Worm (Caenorhabditis elegans) whole organism, L2 larva: Measurements from ENCODE around the gene cct-1.

ENCODE experiments used
- C34F6.9 ChIP-seq: fragments of 150-350 bp; optimal IDR thresholded peaks from 2 replicates; lab custom pipeline; 2014; ENCODE audit warnings: missing biosample characterization, missing genetic modification characterization
- F13H6.1 ChIP-seq: sonication (generic microtip); optimal IDR thresholded peaks from 2 replicates; lab custom pipeline; 2016; ENCODE audit warnings: missing genetic modification characterization, missing compliant biosample characterization
- R02D3.7 ChIP-seq: fragments of 150-350 bp; optimal IDR thresholded peaks from 2 replicates; lab custom pipeline; 2014; ENCODE audit warnings: missing biosample characterization, missing genetic modification characterization
- ZK546.5 ChIP-seq: sonication (generic microtip); optimal IDR thresholded peaks from 2 replicates; lab custom pipeline; 2017; ENCODE audit warnings: missing biosample characterization, missing genetic modification characterization
- alr-1 ChIP-seq: fragments of 150-350 bp; optimal IDR thresholded peaks from 2 replicates; lab custom pipeline; 2014; ENCODE audit warnings: missing biosample characterization, missing genetic modification characterization
- aly-2 ChIP-seq: fragments of 150-350 bp; optimal IDR thresholded peaks from 2 replicates; lab custom pipeline; 2014; ENCODE audit warnings: missing biosample characterization, missing genetic modification characterization
- blmp-1 ChIP-seq: sonication (generic microtip); optimal IDR thresholded peaks from 2 replicates; lab custom pipeline; 2017; ENCODE audit warnings: missing genetic modification characterization, mild to moderate bottlenecking, missing compliant biosample characterization, antibody characterized with exemption, moderate library complexity; ENCODE audit not compliant: insufficient read depth
- ceh-16 ChIP-seq: fragments of 150-350 bp; optimal IDR thresholded peaks from 2 replicates; lab custom pipeline; 2014; ENCODE audit warnings: missing biosample characterization, missing genetic modification characterization
- crh-2 ChIP-seq: sonication (generic microtip); optimal IDR thresholded peaks from 2 replicates; lab custom pipeline; 2017; ENCODE audit warnings: missing biosample characterization, missing genetic modification characterization
- dmd-4 ChIP-seq: sonication (generic microtip); optimal IDR thresholded peaks from 2 replicates; lab custom pipeline; 2017; ENCODE audit warnings: missing biosample characterization, missing genetic modification characterization
- egl-27 ChIP-seq: sonication (generic microtip); optimal IDR thresholded peaks from 3 replicates; lab custom pipeline; 2017; ENCODE audit warnings: missing biosample characterization, missing genetic modification reagents, missing genetic modification characterization
- elt-1 ChIP-seq: fragments of 150-350 bp; optimal IDR thresholded peaks from 2 replicates; lab custom pipeline; 2014; ENCODE audit warnings: missing biosample characterization, missing genetic modification characterization
- elt-3 ChIP-seq: sonication (generic microtip); optimal IDR thresholded peaks from 2 replicates; lab custom pipeline; 2017; ENCODE audit warnings: missing biosample characterization, missing genetic modification characterization
- fos-1 ChIP-seq: fragments of 150-350 bp; optimal IDR thresholded peaks from 2 replicates; lab custom pipeline; 2014; ENCODE audit warnings: missing biosample characterization, missing genetic modification characterization
- gmeb-1 ChIP-seq: fragments of 150-350 bp; optimal IDR thresholded peaks from 2 replicates; lab custom pipeline; 2014; ENCODE audit warnings: missing biosample characterization, missing genetic modification characterization
- lin-11 ChIP-seq: fragments of 150-350 bp; sonication (generic microtip); optimal IDR thresholded peaks from 2 replicates; lab custom pipeline; 2014; ENCODE audit warnings: missing biosample characterization, missing genetic modification characterization, inconsistent platforms, mixed read lengths
- lin-13 ChIP-seq: fragments of 150-350 bp; optimal IDR thresholded peaks from 2 replicates; lab custom pipeline; 2014; ENCODE audit warnings: missing biosample characterization, missing genetic modification reagents, missing genetic modification characterization
- lsy-2 ChIP-seq, 2 experiments: fragments of 150-350 bp in 1 of 2; sonication (generic microtip) in 1 of 2; optimal IDR thresholded peaks; 2 replicates each; lab custom pipeline; 2014 to 2017; ENCODE audit warnings: missing biosample characterization in 2 of 2, missing genetic modification characterization in 2 of 2
- mab-5 ChIP-seq: fragments of 150-350 bp; optimal IDR thresholded peaks from 2 replicates; lab custom pipeline; 2014; ENCODE audit warnings: missing biosample characterization, missing genetic modification characterization
- nhr-12 ChIP-seq: fragments of 150-350 bp; optimal IDR thresholded peaks from 2 replicates; lab custom pipeline; 2014; ENCODE audit warnings: missing biosample characterization, missing genetic modification characterization
- nhr-129 ChIP-seq: fragments of 150-350 bp; optimal IDR thresholded peaks from 2 replicates; lab custom pipeline; 2014; ENCODE audit warnings: missing biosample characterization, missing genetic modification characterization
- nhr-21 ChIP-seq: fragments of 150-350 bp; optimal IDR thresholded peaks from 2 replicates; lab custom pipeline; 2014; ENCODE audit warnings: missing biosample characterization, missing genetic modification characterization
- nhr-23 ChIP-seq: fragments of 150-350 bp; optimal IDR thresholded peaks from 2 replicates; lab custom pipeline; 2014; ENCODE audit warnings: missing biosample characterization, missing genetic modification reagents, missing genetic modification characterization
- nhr-25 ChIP-seq: fragments of 150-350 bp; sonication (generic microtip); optimal IDR thresholded peaks from 3 replicates; lab custom pipeline; 2014; ENCODE audit warnings: missing biosample characterization, missing genetic modification characterization
- skn-1 ChIP-seq: sonication (generic microtip); optimal IDR thresholded peaks from 2 replicates; lab custom pipeline; 2017; ENCODE audit warnings: missing biosample characterization, missing genetic modification characterization
- sma-9 ChIP-seq, 2 experiments: fragments of 150-350 bp in 1 of 2; sonication (generic microtip) in 1 of 2; optimal IDR thresholded peaks; 2 replicates each; lab custom pipeline; 2014 to 2016; ENCODE audit warnings: missing genetic modification characterization in 2 of 2, mild to moderate bottlenecking in 1 of 2, missing biosample characterization in 1 of 2, missing compliant biosample characterization in 1 of 2, missing genetic modification reagents in 1 of 2, moderate library complexity in 1 of 2
- snpc-4 ChIP-seq: fragments of 150-350 bp; optimal IDR thresholded peaks from 2 replicates; lab custom pipeline; 2014; ENCODE audit warnings: missing biosample characterization, missing genetic modification characterization
- unc-39 ChIP-seq: fragments of 150-350 bp; optimal IDR thresholded peaks from 2 replicates; lab custom pipeline; 2014; ENCODE audit warnings: missing biosample characterization, missing genetic modification characterization
- ztf-11 ChIP-seq: sonication (generic microtip); optimal IDR thresholded peaks from 2 replicates; lab custom pipeline; 2017; ENCODE audit warnings: missing biosample characterization, missing genetic modification characterization
- ztf-4 ChIP-seq: fragments of 150-350 bp; optimal IDR thresholded peaks from 2 replicates; lab custom pipeline; 2014; ENCODE audit warnings: missing biosample characterization, missing genetic modification characterization

Gene cct-1

DNA sequence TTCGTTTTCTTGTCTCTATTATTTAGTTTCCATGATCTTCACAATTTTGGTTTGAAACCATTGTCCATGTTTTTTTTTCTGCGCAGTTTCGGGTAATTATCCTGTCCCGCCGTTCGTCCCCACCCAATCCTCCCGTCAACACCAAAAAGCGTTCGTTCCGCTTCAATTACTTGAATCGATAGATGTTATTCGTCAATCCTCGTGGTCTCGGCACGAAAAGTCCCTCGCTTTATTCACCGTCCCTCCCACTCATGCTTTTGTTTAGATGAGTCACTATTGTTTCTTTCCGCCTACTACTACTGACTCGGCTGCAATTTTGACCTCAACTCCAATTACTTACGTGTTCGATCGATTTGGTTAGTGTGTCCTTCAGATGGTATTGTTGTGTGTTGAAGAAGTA, 38.2 kb downstream of the cct-1 start:
- TF ChIP-seq ceh-16 (no peak), gmeb-1 (tag; lab: Kevin White, UChicago) (no peak), sma-9 (GFP tag; optimal IDR thresholded peaks at IDR 0.05; lab: Kevin White, UChicago) (no peak), sma-9 (tag; optimal IDR thresholded peaks at IDR 0.05; lab: Kevin White, UChicago) (no peak), lin-13 (no peak), crh-2 (no peak), nhr-23 (no peak), ztf-11 (tag; lab: Kevin White, UChicago) (no peak), nhr-21 (no peak), ztf-4 (tag; lab: Kevin White, UChicago) (no peak), R02D3.7 (tag; lab: Kevin White, UChicago) (no peak), snpc-4 (no peak), lin-11 (no peak)

- no peak for TF ChIP-seq lin-11
- no peak for TF ChIP-seq ceh-16
- no peak for TF ChIP-seq nhr-12 (tag; lab: Kevin White, UChicago)
- no peak for TF ChIP-seq lin-13
- no peak for TF ChIP-seq aly-2 (tag; lab: Kevin White, UChicago)
- TF ChIP-seq egl-27 (tag; lab: Kevin White, UChicago): no peak
- TF ChIP-seq crh-2: no peak
- TF ChIP-seq R02D3.7 (tag; lab: Kevin White, UChicago): no peak
- TF ChIP-seq nhr-25 (tag; lab: Kevin White, UChicago): no peak
These were observed 38.7 kb downstream of the cct-1 start for ce11 chrII:8223945-8224344.

DNA sequence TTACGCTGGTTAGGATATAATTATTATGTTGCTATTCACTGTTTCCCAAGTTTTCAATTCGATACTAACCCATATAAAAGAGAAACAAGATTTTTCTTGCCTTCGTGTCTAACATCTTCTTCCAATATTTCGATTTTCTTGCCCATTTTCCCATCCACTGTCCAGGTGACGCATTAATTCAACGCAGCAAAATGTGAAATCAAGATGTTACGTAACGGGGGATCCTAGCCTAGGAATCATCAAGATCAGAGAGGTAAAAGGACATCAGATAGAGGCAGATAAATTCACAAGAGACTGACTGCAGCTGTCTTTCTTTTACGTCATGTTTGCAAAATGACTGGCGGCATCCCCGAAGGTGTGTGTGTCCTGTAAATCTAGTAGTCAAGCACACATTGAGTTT, 39.4 kb downstream of the cct-1 start:
- TF ChIP-seq unc-39 (no peak), nhr-21 (no peak), elt-3 (tag; lab: Kevin White, UChicago) (no peak), snpc-4 (no peak), F13H6.1 (tag; lab: Kevin White, UChicago) (no peak), lsy-2 (tag; optimal IDR thresholded peaks at IDR 0.05; lab: Kevin White, UChicago) (no peak), nhr-129 (tag; lab: Kevin White, UChicago) (peak; percentile 9), ztf-4 (tag; lab: Kevin White, UChicago) (no peak), ztf-11 (tag; lab: Kevin White, UChicago) (no peak), elt-1 (tag; lab: Kevin White, UChicago) (peak; percentile 3), ZK546.5 (no peak), fos-1 (peak; percentile 8)

ce11 chrII:8225347-8225746, 40.1 kb downstream of the cct-1 start:
- TF ChIP-seq fos-1 (no peak), nhr-25 (tag; lab: Kevin White, UChicago) (peak; percentile 47)

- TF ChIP-seq blmp-1 (tag; lab: Kevin White, UChicago) (peak; percentile 84), nhr-25 (tag; lab: Kevin White, UChicago) (peak; percentile 65), alr-1 (tag; lab: Kevin White, UChicago) (no peak)
These were observed 40.7 kb downstream of the cct-1 start for ce11 chrII:8225914-8226313.

ce11 chrII:8226475-8226874, 41.2 kb downstream of the cct-1 start:
- TF ChIP-seq sma-9 (GFP tag; optimal IDR thresholded peaks at IDR 0.05; lab: Kevin White, UChicago) (peak; percentile 54), sma-9 (tag; optimal IDR thresholded peaks at IDR 0.05; lab: Kevin White, UChicago) (no peak), aly-2 (tag; lab: Kevin White, UChicago) (no peak), crh-2 (peak; percentile 52), ztf-11 (tag; lab: Kevin White, UChicago) (no peak), F13H6.1 (tag; lab: Kevin White, UChicago) (peak; percentile 41), lin-13 (no peak), fos-1 (peak; percentile 43), skn-1 (tag; lab: Kevin White, UChicago) (peak; percentile 7), C34F6.9 (tag; lab: Kevin White, UChicago) (peak; percentile 18), gmeb-1 (tag; lab: Kevin White, UChicago) (no peak)

ce11 chrII:8230976-8231375, 45.7 kb downstream of the cct-1 start, which contains the start of gene M110.9:
Gene M110.9 (plus strand): TSS chrII:8231276.
- TF ChIP-seq mab-5 (tag; lab: Kevin White, UChicago) (no peak), dmd-4 (tag; lab: Kevin White, UChicago) (no peak), ztf-4 (tag; lab: Kevin White, UChicago) (no peak), gmeb-1 (tag; lab: Kevin White, UChicago) (no peak), nhr-23 (no peak)
